Worm (Caenorhabditis elegans) whole organism, late embryonic: ENCODE measurements around the gene F26D2.13.

Source experiments
- ama-1 ChIP-seq: fragments of 150-350 bp; optimal IDR thresholded peaks from 2 replicates; lab custom pipeline; 2014
- ceh-6 ChIP-seq: fragments of 200-800 bp; sonication (Bioruptor generic); optimal IDR thresholded peaks from 2 replicates; lab custom pipeline; 2018; ENCODE audit warnings: mild to moderate bottlenecking, missing genetic modification characterization, missing compliant biosample characterization
- ceh-9 ChIP-seq: sonication (generic microtip); optimal IDR thresholded peaks from 2 replicates; lab custom pipeline; 2016; ENCODE audit warnings: mild to moderate bottlenecking, missing genetic modification characterization, inconsistent platforms, missing compliant biosample characterization
- fkh-10 ChIP-seq: fragments of 150-350 bp; optimal IDR thresholded peaks from 2 replicates; lab custom pipeline; 2014; ENCODE audit warnings: missing biosample characterization, missing genetic modification reagents, missing genetic modification characterization
- hlh-6 ChIP-seq: sonication (generic microtip); optimal IDR thresholded peaks from 2 replicates; lab custom pipeline; 2016; ENCODE audit warnings: missing genotype, missing genetic modification characterization, missing compliant biosample characterization
- nhr-232 ChIP-seq: sonication (generic microtip); optimal IDR thresholded peaks from 2 replicates; lab custom pipeline; 2016; ENCODE audit warnings: missing genetic modification characterization, missing compliant biosample characterization
- pag-3 ChIP-seq: sonication (generic microtip); optimal IDR thresholded peaks from 2 replicates; lab custom pipeline; 2016; ENCODE audit warnings: missing compliant biosample characterization, missing genetic modification characterization, borderline replicate concordance
- syd-9 ChIP-seq: sonication (generic microtip); optimal IDR thresholded peaks from 2 replicates; lab custom pipeline; 2016; ENCODE audit warnings: mild to moderate bottlenecking, missing genetic modification characterization, moderate library complexity, missing compliant biosample characterization
- ttx-3 ChIP-seq: sonication (generic microtip); optimal IDR thresholded peaks from 2 replicates; lab custom pipeline; 2016; ENCODE audit warnings: missing genetic modification reagents, missing genetic modification characterization, missing compliant biosample characterization
- zip-5 ChIP-seq: sonication (generic microtip); optimal IDR thresholded peaks from 2 replicates; lab custom pipeline; 2016; ENCODE audit warnings: missing genetic modification characterization, missing compliant biosample characterization

DNA sequence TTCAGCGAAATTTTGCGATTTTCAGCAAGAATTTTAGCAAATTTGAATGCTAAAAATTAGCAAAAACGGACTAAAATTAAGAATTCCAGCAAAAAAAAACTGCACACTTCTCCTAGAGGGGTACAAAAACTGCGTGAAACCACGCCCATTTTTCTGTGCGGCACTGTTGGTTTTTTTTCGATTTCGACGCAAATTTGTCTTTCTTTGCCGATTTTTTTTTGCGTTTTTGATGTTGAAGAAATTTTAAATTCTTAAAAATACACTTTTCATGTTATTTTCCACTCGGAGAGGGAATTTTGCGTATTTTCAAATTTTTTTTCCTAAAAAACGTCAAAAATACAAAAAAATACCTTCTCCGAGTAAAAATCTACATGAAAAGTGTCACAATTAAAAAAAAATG is 31.4 kb downstream of the F26D2.13 start, which contains the start of gene syp-1:
- TF ChIP-seq ceh-9 (tag; lab: Kevin White, UChicago) (no peak), ttx-3 (tag; lab: Kevin White, UChicago) (no peak), ama-1 (lab: Kevin White, UChicago) (no peak), nhr-232 (no peak), zip-5 (tag; lab: Kevin White, UChicago) (no peak), ceh-6 (no peak), hlh-6 (tag; lab: Kevin White, UChicago) (no peak), fkh-10 (GFP tag; lab: Kevin White, UChicago) (no peak), syd-9 (tag; lab: Kevin White, UChicago) (no peak), pag-3 (tag; lab: Kevin White, UChicago) (no peak)
